Worm (Caenorhabditis elegans) whole organism, L2 larva: ENCODE data around the gene nkb-2.

Experiments used
- C34F6.9 ChIP-seq: fragments of 150-350 bp; optimal IDR thresholded peaks from 2 replicates; lab custom pipeline; 2014; ENCODE audit warnings: missing biosample characterization, missing genetic modification characterization
- R02D3.7 ChIP-seq: fragments of 150-350 bp; optimal IDR thresholded peaks from 2 replicates; lab custom pipeline; 2014; ENCODE audit warnings: missing biosample characterization, missing genetic modification characterization
- ZK546.5 ChIP-seq: sonication (generic microtip); optimal IDR thresholded peaks from 2 replicates; lab custom pipeline; 2017; ENCODE audit warnings: missing biosample characterization, missing genetic modification characterization
- ama-1 ChIP-seq: fragments of 150-350 bp; optimal IDR thresholded peaks from 2 replicates; lab custom pipeline; 2018; ENCODE audit warnings: inconsistent platforms
- blmp-1 ChIP-seq: sonication (generic microtip); optimal IDR thresholded peaks from 2 replicates; lab custom pipeline; 2017; ENCODE audit warnings: missing genetic modification characterization, mild to moderate bottlenecking, missing compliant biosample characterization, antibody characterized with exemption, moderate library complexity; ENCODE audit not compliant: insufficient read depth
- ceh-82 ChIP-seq: fragments of 150-350 bp; optimal IDR thresholded peaks from 2 replicates; lab custom pipeline; 2014; ENCODE audit warnings: missing biosample characterization, missing genetic modification characterization
- crh-2 ChIP-seq: sonication (generic microtip); optimal IDR thresholded peaks from 2 replicates; lab custom pipeline; 2017; ENCODE audit warnings: missing biosample characterization, missing genetic modification characterization
- dmd-4 ChIP-seq: sonication (generic microtip); optimal IDR thresholded peaks from 2 replicates; lab custom pipeline; 2017; ENCODE audit warnings: missing biosample characterization, missing genetic modification characterization
- elt-1 ChIP-seq: fragments of 150-350 bp; optimal IDR thresholded peaks from 2 replicates; lab custom pipeline; 2014; ENCODE audit warnings: missing biosample characterization, missing genetic modification characterization
- elt-3 ChIP-seq: sonication (generic microtip); optimal IDR thresholded peaks from 2 replicates; lab custom pipeline; 2017; ENCODE audit warnings: missing biosample characterization, missing genetic modification characterization
- fos-1 ChIP-seq: fragments of 150-350 bp; optimal IDR thresholded peaks from 2 replicates; lab custom pipeline; 2014; ENCODE audit warnings: missing biosample characterization, missing genetic modification characterization
- gmeb-1 ChIP-seq: fragments of 150-350 bp; optimal IDR thresholded peaks from 2 replicates; lab custom pipeline; 2014; ENCODE audit warnings: missing biosample characterization, missing genetic modification characterization
- lin-11 ChIP-seq: fragments of 150-350 bp; sonication (generic microtip); optimal IDR thresholded peaks from 2 replicates; lab custom pipeline; 2014; ENCODE audit warnings: missing biosample characterization, missing genetic modification characterization, inconsistent platforms, mixed read lengths
- lsy-2 ChIP-seq, 2 experiments: fragments of 150-350 bp in 1 of 2; sonication (generic microtip) in 1 of 2; optimal IDR thresholded peaks; 2 replicates each; lab custom pipeline; 2014 to 2017; ENCODE audit warnings: missing biosample characterization in 2 of 2, missing genetic modification characterization in 2 of 2
- mdl-1 ChIP-seq, 2 experiments: fragments of 150-350 bp in 1 of 2; sonication (generic microtip) in 1 of 2; optimal IDR thresholded peaks; 2 replicates each; lab custom pipeline; 2017; ENCODE audit warnings: missing biosample characterization in 2 of 2, missing genetic modification characterization in 2 of 2
- nhr-11 ChIP-seq: fragments of 150-350 bp; optimal IDR thresholded peaks from 2 replicates; lab custom pipeline; 2014; ENCODE audit warnings: missing biosample characterization, missing genetic modification characterization
- nhr-12 ChIP-seq: fragments of 150-350 bp; optimal IDR thresholded peaks from 2 replicates; lab custom pipeline; 2014; ENCODE audit warnings: missing biosample characterization, missing genetic modification characterization
- nhr-129 ChIP-seq: fragments of 150-350 bp; optimal IDR thresholded peaks from 2 replicates; lab custom pipeline; 2014; ENCODE audit warnings: missing biosample characterization, missing genetic modification characterization
- nhr-21 ChIP-seq: fragments of 150-350 bp; optimal IDR thresholded peaks from 2 replicates; lab custom pipeline; 2014; ENCODE audit warnings: missing biosample characterization, missing genetic modification characterization
- nhr-23 ChIP-seq: fragments of 150-350 bp; optimal IDR thresholded peaks from 2 replicates; lab custom pipeline; 2014; ENCODE audit warnings: missing biosample characterization, missing genetic modification reagents, missing genetic modification characterization
- nhr-25 ChIP-seq: fragments of 150-350 bp; sonication (generic microtip); optimal IDR thresholded peaks from 3 replicates; lab custom pipeline; 2014; ENCODE audit warnings: missing biosample characterization, missing genetic modification characterization
- nhr-6 ChIP-seq: fragments of 150-350 bp; optimal IDR thresholded peaks from 2 replicates; lab custom pipeline; 2014; ENCODE audit warnings: missing biosample characterization, missing genetic modification characterization
- nhr-77 ChIP-seq: fragments of 150-350 bp; optimal IDR thresholded peaks from 2 replicates; lab custom pipeline; 2014; ENCODE audit warnings: missing biosample characterization, missing genetic modification characterization
- skn-1 ChIP-seq: sonication (generic microtip); optimal IDR thresholded peaks from 2 replicates; lab custom pipeline; 2017; ENCODE audit warnings: missing biosample characterization, missing genetic modification characterization
- sma-9 ChIP-seq, 2 experiments: fragments of 150-350 bp in 1 of 2; sonication (generic microtip) in 1 of 2; optimal IDR thresholded peaks; 2 replicates each; lab custom pipeline; 2014 to 2016; ENCODE audit warnings: missing genetic modification characterization in 2 of 2, mild to moderate bottlenecking in 1 of 2, missing biosample characterization in 1 of 2, missing compliant biosample characterization in 1 of 2, missing genetic modification reagents in 1 of 2, moderate library complexity in 1 of 2
- unc-39 ChIP-seq: fragments of 150-350 bp; optimal IDR thresholded peaks from 2 replicates; lab custom pipeline; 2014; ENCODE audit warnings: missing biosample characterization, missing genetic modification characterization
- unc-55 ChIP-seq: fragments of 150-350 bp; sonication (generic microtip); optimal IDR thresholded peaks from 3 replicates; lab custom pipeline; 2014; ENCODE audit warnings: missing biosample characterization, missing genetic modification reagents, missing genetic modification characterization
- unc-62 ChIP-seq: fragments of 150-350 bp; optimal IDR thresholded peaks from 2 replicates; lab custom pipeline; 2014; ENCODE audit warnings: missing biosample characterization, missing genetic modification reagents, missing genetic modification characterization
- zag-1 ChIP-seq: fragments of 150-350 bp; optimal IDR thresholded peaks from 2 replicates; lab custom pipeline; 2014; ENCODE audit warnings: missing biosample characterization, missing genetic modification characterization

nkb-2 gene

ce11 chrIV:10614918-10615477 is 24.3 kb downstream of the nkb-2 start, which contains the start of gene ptr-14:
Gene ptr-14, plus strand, starts transcription at chrIV:10615427.
- TF ChIP-seq elt-1 (tag; lab: Kevin White, UChicago), result no peak
- no peak for TF ChIP-seq C34F6.9 (tag; lab: Kevin White, UChicago)
- no peak for TF ChIP-seq nhr-11 (tag; lab: Kevin White, UChicago)
- TF ChIP-seq nhr-25 (tag; lab: Kevin White, UChicago), result peak; percentile 49
- TF ChIP-seq ceh-82, result no peak
- TF ChIP-seq, all 48 proteins: peak for 1

ce11 chrIV:10616366-10616765 is 25.6 kb downstream of the nkb-2 start:
- TF ChIP-seq nhr-21 (tag; lab: Kevin White, UChicago), result peak; percentile 31
- no peak for TF ChIP-seq gmeb-1 (tag; lab: Kevin White, UChicago)
- TF ChIP-seq nhr-12 (tag; lab: Kevin White, UChicago), result no peak

- TF ChIP-seq nhr-12 (tag; lab: Kevin White, UChicago) (no peak), nhr-11 (tag; lab: Kevin White, UChicago) (no peak), unc-39 (no peak), unc-62 (GFP tag; lab: Kevin White, UChicago) (no peak), zag-1 (no peak), crh-2 (peak; percentile 21), nhr-77 (tag; lab: Kevin White, UChicago) (no peak), nhr-129 (tag; lab: Kevin White, UChicago) (peak; percentile 3), nhr-25 (tag; lab: Kevin White, UChicago) (peak; percentile 81), unc-55 (GFP tag; lab: Kevin White, UChicago) (no peak), nhr-21 (tag; lab: Kevin White, UChicago) (peak; percentile 2), blmp-1 (tag; lab: Kevin White, UChicago) (no peak), ZK546.5 (no peak), ama-1 (lab: Kevin White, UChicago) (no peak)
Observed at ce11 chrIV:10617099-10617498, 26.4 kb downstream of the nkb-2 start.

- TF ChIP-seq lsy-2 (tag; optimal IDR thresholded peaks at IDR 0.05; lab: Kevin White, UChicago), result no peak
- TF ChIP-seq mdl-1 (tag; optimal IDR thresholded peaks at IDR 0.05; lab: Kevin White, UChicago), result no peak
- TF ChIP-seq R02D3.7, result no peak
- TF ChIP-seq skn-1, result no peak
- no peak for TF ChIP-seq nhr-129 (tag; lab: Kevin White, UChicago)
- TF ChIP-seq unc-62 (GFP tag; lab: Kevin White, UChicago), result no peak
- TF ChIP-seq ceh-82, result no peak
- TF ChIP-seq nhr-23 (tag; lab: Kevin White, UChicago), result no peak
- no peak for TF ChIP-seq nhr-77 (tag; lab: Kevin White, UChicago)
- no peak for TF ChIP-seq elt-1 (tag; lab: Kevin White, UChicago)
- no peak for TF ChIP-seq nhr-12 (tag; lab: Kevin White, UChicago)
- no peak for TF ChIP-seq fos-1 (tag; lab: Kevin White, UChicago)
- no peak for TF ChIP-seq dmd-4 (tag; lab: Kevin White, UChicago)
- TF ChIP-seq elt-3 (tag; lab: Kevin White, UChicago), result no peak
- no peak for TF ChIP-seq sma-9 (GFP tag; optimal IDR thresholded peaks at IDR 0.05; lab: Kevin White, UChicago)
- no peak for TF ChIP-seq sma-9 (tag; optimal IDR thresholded peaks at IDR 0.05; lab: Kevin White, UChicago)
- no peak for TF ChIP-seq unc-55 (GFP tag; lab: Kevin White, UChicago)
- TF ChIP-seq lin-11 (tag; lab: Kevin White, UChicago), result no peak
Observed at ce11 chrIV:10620811-10621210, 30.1 kb downstream of the nkb-2 start, which contains the start of gene R09H10.7. Gene R09H10.7, plus strand, starts transcription at chrIV:10621111.

ce11 chrIV:10628724-10629123 is 38.0 kb downstream of the nkb-2 start, which contains the start of gene R09H10.5:
Gene R09H10.5, minus strand, starts transcription at chrIV:10628829.
- no peak for TF ChIP-seq ceh-82
- no peak for TF ChIP-seq unc-55 (GFP tag; lab: Kevin White, UChicago)
- TF ChIP-seq fos-1 (tag; lab: Kevin White, UChicago), result peak; percentile 53
- no peak for TF ChIP-seq nhr-11 (tag; lab: Kevin White, UChicago)
- TF ChIP-seq unc-62 (GFP tag; lab: Kevin White, UChicago), result no peak
- no peak for TF ChIP-seq zag-1
- TF ChIP-seq nhr-6 (tag; lab: Kevin White, UChicago), result no peak
